Worm (Caenorhabditis elegans): ENCODE results near the gene pha-4.

ce11 chrV:20749098-20749497 lies 3.8 kb upstream of the pha-4 start:
- TF ChIP-seq ref-1 (GFP tag; conservative IDR thresholded peaks at IDR 0.05) (no peak), ztf-23 (GFP tag; IDR thresholded peaks at IDR 0.05) (no peak), med-1 (GFP tag; optimal IDR thresholded peaks at IDR 0.05; ENCODE audit: insufficient read depth) (no peak), ztf-29 (GFP tag; IDR thresholded peaks at IDR 0.05) (no peak), tab-1 (GFP tag; IDR thresholded peaks at IDR 0.05) (no peak), klf-2 (GFP tag; conservative IDR thresholded peaks at IDR 0.05) (no peak), T22C8.4 (GFP tag; IDR thresholded peaks at IDR 0.05) (no peak)
